Worm (Caenorhabditis elegans): ENCODE results near the gene exc-12.

Gene exc-12

ce11 chrIII:13563583-13563982 is 6.7 kb downstream of the exc-12 start:
- TF ChIP-seq lin-13 (GFP tag; optimal IDR thresholded peaks at IDR 0.05), result no peak
- TF ChIP-seq nhr-77 (tag; optimal IDR thresholded peaks at IDR 0.05), result no peak
- TF ChIP-seq lsy-2 (tag; optimal IDR thresholded peaks at IDR 0.05), result no peak
- TF ChIP-seq ceh-16 (tag; optimal IDR thresholded peaks at IDR 0.05), result no peak
- no peak for TF ChIP-seq ceh-82 (tag; optimal IDR thresholded peaks at IDR 0.05)
- TF ChIP-seq peb-1 (tag; optimal IDR thresholded peaks at IDR 0.05), result no peak
- no peak for TF ChIP-seq unc-62 (GFP tag; optimal IDR thresholded peaks at IDR 0.05)
- TF ChIP-seq gmeb-1 (tag; optimal IDR thresholded peaks at IDR 0.05), result no peak
- no peak for TF ChIP-seq zag-1 (tag; optimal IDR thresholded peaks at IDR 0.05)
- no peak for TF ChIP-seq nhr-21 (tag; optimal IDR thresholded peaks at IDR 0.05)
- no peak for TF ChIP-seq crh-2 (tag; optimal IDR thresholded peaks at IDR 0.05)
- TF ChIP-seq elt-3 (tag; optimal IDR thresholded peaks at IDR 0.05), result no peak
- TF ChIP-seq F13H6.1 (tag; optimal IDR thresholded peaks at IDR 0.05), result no peak
- TF ChIP-seq Y55F3AM.14 (GFP tag; optimal IDR thresholded peaks at IDR 0.05), result no peak

- TF ChIP-seq dmd-4 (tag; optimal IDR thresholded peaks at IDR 0.05) (no peak), ztf-1 (GFP tag; conservative IDR thresholded peaks at IDR 0.05) (no peak), nhr-129 (tag; optimal IDR thresholded peaks at IDR 0.05) (peak; percentile 70), egl-27 (tag; optimal IDR thresholded peaks at IDR 0.05) (no peak), skn-1 (tag; optimal IDR thresholded peaks at IDR 0.05) (no peak), nhr-11 (tag; optimal IDR thresholded peaks at IDR 0.05) (no peak), lin-11 (tag; optimal IDR thresholded peaks at IDR 0.05) (no peak), aly-2 (tag; optimal IDR thresholded peaks at IDR 0.05) (no peak), elt-1 (tag; optimal IDR thresholded peaks at IDR 0.05) (no peak), zag-1 (tag; optimal IDR thresholded peaks at IDR 0.05) (peak; percentile 42), nhr-6 (tag; optimal IDR thresholded peaks at IDR 0.05) (peak; percentile 11), snpc-4 (tag; optimal IDR thresholded peaks at IDR 0.05) (no peak), sma-9 (GFP tag; optimal IDR thresholded peaks at IDR 0.05) (peak; percentile 36), sma-9 (tag; optimal IDR thresholded peaks at IDR 0.05) (no peak), lsy-2 (tag; optimal IDR thresholded peaks at IDR 0.05) (peak in 1 of 2 experiments; percentile 24), peb-1 (tag; optimal IDR thresholded peaks at IDR 0.05) (no peak), unc-55 (GFP tag; optimal IDR thresholded peaks at IDR 0.05) (peak; percentile 29), ceh-82 (tag; optimal IDR thresholded peaks at IDR 0.05) (no peak)
Measured at ce11 chrIII:13563000-13563522, 7.2 kb downstream of the exc-12 start, which contains the start of gene T05D4.2. T05D4.2 (minus strand) TSS chrIII:13563082.

- TF ChIP-seq mdl-1 (tag; optimal IDR thresholded peaks at IDR 0.05), result no peak
Measured at ce11 chrIII:13561233-13561632, 9.0 kb downstream of the exc-12 start.

- no peak for TF ChIP-seq unc-55 (GFP tag; optimal IDR thresholded peaks at IDR 0.05)
- no peak for TF ChIP-seq R02D3.7 (tag; optimal IDR thresholded peaks at IDR 0.05)
- TF ChIP-seq blmp-1 (tag; optimal IDR thresholded peaks at IDR 0.05; ENCODE audit: insufficient read depth), result peak; percentile 29
- TF ChIP-seq mdl-1 (tag; optimal IDR thresholded peaks at IDR 0.05), result no peak
- no peak for TF ChIP-seq gmeb-1 (tag; optimal IDR thresholded peaks at IDR 0.05)
- TF ChIP-seq mab-5 (tag; optimal IDR thresholded peaks at IDR 0.05), result no peak
- TF ChIP-seq fos-1 (tag; optimal IDR thresholded peaks at IDR 0.05), result no peak
- no peak for TF ChIP-seq elt-1 (tag; optimal IDR thresholded peaks at IDR 0.05)
Measured at ce11 chrIII:13560715-13561114, 9.5 kb downstream of the exc-12 start.

ce11 chrIII:13556039-13556438 is 14.2 kb downstream of the exc-12 start:
- TF ChIP-seq ama-1 (optimal IDR thresholded peaks at IDR 0.05), result no peak
- no peak for TF ChIP-seq R02D3.7 (tag; optimal IDR thresholded peaks at IDR 0.05)
- TF ChIP-seq blmp-1 (tag; optimal IDR thresholded peaks at IDR 0.05; ENCODE audit: insufficient read depth), result peak; percentile 40

ce11 chrIII:13555234-13555633 is 15.0 kb downstream of the exc-12 start, which contains the start of gene scav-2:
scav-2 (minus strand) TSS chrIII:13555334.
- TF ChIP-seq aly-2 (tag; optimal IDR thresholded peaks at IDR 0.05) (no peak), gmeb-1 (tag; optimal IDR thresholded peaks at IDR 0.05) (no peak), lin-39 (tag; optimal IDR thresholded peaks at IDR 0.05) (no peak), nhr-77 (tag; optimal IDR thresholded peaks at IDR 0.05) (no peak), Y55F3AM.14 (GFP tag; optimal IDR thresholded peaks at IDR 0.05) (no peak), nhr-25 (tag; optimal IDR thresholded peaks at IDR 0.05) (no peak), nhr-21 (tag; optimal IDR thresholded peaks at IDR 0.05) (no peak), nhr-23 (tag; optimal IDR thresholded peaks at IDR 0.05) (no peak), unc-62 (GFP tag; optimal IDR thresholded peaks at IDR 0.05) (no peak), elt-1 (tag; optimal IDR thresholded peaks at IDR 0.05) (no peak), ztf-4 (tag; optimal IDR thresholded peaks at IDR 0.05) (no peak), blmp-1 (tag; optimal IDR thresholded peaks at IDR 0.05; ENCODE audit: insufficient read depth) (no peak)

Data from whole organism, L2 larva.